Worm (Caenorhabditis elegans): ENCODE data around the gene tmem-131.

Gene tmem-131

ce11 chrIII:5024393-5024964, 26.5 kb upstream of the tmem-131 start, which contains the start of gene pcf-11 (continued):
- TF ChIP-seq nhr-71 (tag; optimal IDR thresholded peaks at IDR 0.05) (peak; percentile 69), ceh-82 (tag; optimal IDR thresholded peaks at IDR 0.05) (peak; percentile 24 to 84 (median 40)), mep-1 (tag; optimal IDR thresholded peaks at IDR 0.05) (peak; percentile 33), snpc-4 (tag; optimal IDR thresholded peaks at IDR 0.05) (no peak), isw-1 (GFP tag; IDR thresholded peaks at IDR 0.05) (peak; percentile 56), nhr-76 (tag; optimal IDR thresholded peaks at IDR 0.05) (no peak), nhr-20 (tag; optimal IDR thresholded peaks at IDR 0.05) (peak; percentile 38), unc-62 (GFP tag; optimal IDR thresholded peaks at IDR 0.05) (no peak), unc-86 (tag; optimal IDR thresholded peaks at IDR 0.05) (peak; percentile 53), ama-1 (optimal IDR thresholded peaks at IDR 0.05) (peak; percentile 53), nhr-19 (GFP tag; conservative IDR thresholded peaks at IDR 0.05) (peak; percentile 41; the same call in 1 of the 2 replicates), efl-3 (GFP tag; optimal IDR thresholded peaks at IDR 0.05) (no peak), snu-23 (GFP tag; optimal IDR thresholded peaks at IDR 0.05) (peak; percentile 78), irx-1 (tag; optimal IDR thresholded peaks at IDR 0.05) (peak; percentile 9), ceh-63 (GFP tag; optimal IDR thresholded peaks at IDR 0.05) (no peak), aly-2 (tag; optimal IDR thresholded peaks at IDR 0.05) (no peak), hlh-4 (tag; optimal IDR thresholded peaks at IDR 0.05) (no peak)

ce11 chrIII:5023642-5024041, 25.7 kb upstream of the tmem-131 start:
- TF ChIP-seq ztf-4 (tag; optimal IDR thresholded peaks at IDR 0.05) = peak; percentile 32
- no peak for TF ChIP-seq skn-1 (tag; optimal IDR thresholded peaks at IDR 0.05)
- TF ChIP-seq F16B12.6 (tag; optimal IDR thresholded peaks at IDR 0.05) = no peak
- no peak for TF ChIP-seq unc-130 (tag; optimal IDR thresholded peaks at IDR 0.05)
- peak; percentile 26 for TF ChIP-seq nhr-85 (tag)

ce11 chrIII:5022964-5023363, 25.0 kb upstream of the tmem-131 start, which contains the start of gene R144.13:
TSS of gene R144.13 (plus strand) at chrIII:5023264.
- TF ChIP-seq ama-1 (optimal IDR thresholded peaks at IDR 0.05) (no peak), unc-30 (tag; optimal IDR thresholded peaks at IDR 0.05) (no peak), efl-1 (optimal IDR thresholded peaks at IDR 0.05) (no peak), efl-1 (GFP tag; optimal IDR thresholded peaks at IDR 0.05 in 1 of 2) (peak in 1 of 2 experiments; percentile 68), zip-4 (GFP tag; optimal IDR thresholded peaks at IDR 0.05) (no peak), nhr-77 (tag; optimal IDR thresholded peaks at IDR 0.05) (no peak)

- TF ChIP-seq ceh-88 (GFP tag; IDR thresholded peaks at IDR 0.05) = no peak
- no peak for TF ChIP-seq fos-1 (tag; optimal IDR thresholded peaks at IDR 0.05)
- TF ChIP-seq xbp-1 (tag; optimal IDR thresholded peaks at IDR 0.05) = no peak
- no peak for TF ChIP-seq pag-3 (tag; optimal IDR thresholded peaks at IDR 0.05; ENCODE audit: borderline replicate concordance, insufficient read depth)
- no peak for TF ChIP-seq ceh-82 (tag; optimal IDR thresholded peaks at IDR 0.05)
- TF ChIP-seq isw-1 (GFP tag; IDR thresholded peaks at IDR 0.05) = no peak
Measured at ce11 chrIII:5021689-5022088, 23.7 kb upstream of the tmem-131 start, which contains the start of gene R144.3. TSS of gene R144.3 (plus strand) at chrIII:5021989.

- no peak for TF ChIP-seq aha-1 (tag; optimal IDR thresholded peaks at IDR 0.05)
- no peak for TF ChIP-seq nhr-47 (tag; optimal IDR thresholded peaks at IDR 0.05)
- TF ChIP-seq rnt-1 (tag; optimal IDR thresholded peaks at IDR 0.05) = no peak
- TF ChIP-seq lin-15B (tag; optimal IDR thresholded peaks at IDR 0.05) = no peak
- no peak for TF ChIP-seq unc-86 (tag; optimal IDR thresholded peaks at IDR 0.05)
- TF ChIP-seq lir-3 (tag; optimal IDR thresholded peaks at IDR 0.05; ENCODE audit: poor library complexity) = no peak
- no peak for TF ChIP-seq lin-35 (GFP tag; optimal IDR thresholded peaks at IDR 0.05)
- no peak for TF ChIP-seq blmp-1 (tag; optimal IDR thresholded peaks at IDR 0.05)
- TF ChIP-seq pax-3 (tag; optimal IDR thresholded peaks at IDR 0.05) = no peak
- no peak for TF ChIP-seq dpl-1 (GFP tag; optimal IDR thresholded peaks at IDR 0.05)
- no peak for TF ChIP-seq ces-1 (GFP tag; optimal IDR thresholded peaks at IDR 0.05)
- no peak for TF ChIP-seq mab-9 (GFP tag; IDR thresholded peaks at IDR 0.05)
Measured at ce11 chrIII:5020924-5021323, 23.0 kb upstream of the tmem-131 start, which contains the start of gene mdt-11. TSS of gene mdt-11 (plus strand) at chrIII:5021224.
